Worm (Caenorhabditis elegans) whole organism, late embryonic: Measurements from ENCODE around the gene math-20.
"Not testable (repeated sequence)": the region's sequence is repeated elsewhere in the genome, so short reads cannot be mapped to it uniquely, and the experiment has no call there.

Source experiments
- C38D4.7 ChIP-seq: fragments of 200-800 bp; sonication (Bioruptor generic); optimal IDR thresholded peaks from 2 replicates; lab custom pipeline; 2018; ENCODE audit warnings: mild to moderate bottlenecking, missing genetic modification characterization, moderate library complexity, missing compliant biosample characterization
- F13H6.1 ChIP-seq: sonication (generic microtip); optimal IDR thresholded peaks from 2 replicates; lab custom pipeline; 2016; ENCODE audit warnings: missing genetic modification characterization, missing compliant biosample characterization
- Y22D7AL.16 ChIP-seq: sonication (generic microtip); optimal IDR thresholded peaks from 2 replicates; lab custom pipeline; 2016; ENCODE audit warnings: missing genetic modification characterization, missing compliant biosample characterization
- ama-1 ChIP-seq: fragments of 150-350 bp; optimal IDR thresholded peaks from 2 replicates; lab custom pipeline; 2014
- ceh-14 ChIP-seq: sonication (generic microtip); optimal IDR thresholded peaks from 2 replicates; lab custom pipeline; 2016; ENCODE audit warnings: missing genotype, missing genetic modification characterization, missing compliant biosample characterization
- ceh-18 ChIP-seq: sonication (generic microtip); optimal IDR thresholded peaks from 2 replicates; lab custom pipeline; 2016; ENCODE audit warnings: missing genetic modification characterization, missing compliant biosample characterization
- ceh-19 ChIP-seq: fragments of 200-800 bp; sonication (Bioruptor generic); optimal IDR thresholded peaks from 2 replicates; lab custom pipeline; 2018; ENCODE audit warnings: mild to moderate bottlenecking, missing genetic modification characterization, missing compliant biosample characterization
- ceh-24 ChIP-seq: sonication (generic microtip); optimal IDR thresholded peaks from 2 replicates; lab custom pipeline; 2016; ENCODE audit warnings: mild to moderate bottlenecking, missing genetic modification characterization, missing compliant biosample characterization
- ceh-30 ChIP-seq: fragments of 150-350 bp; optimal IDR thresholded peaks from 2 replicates; lab custom pipeline; 2014; ENCODE audit warnings: missing biosample characterization, missing genetic modification characterization
- ceh-34 ChIP-seq: sonication (generic microtip); optimal IDR thresholded peaks from 2 replicates; lab custom pipeline; 2016; ENCODE audit warnings: mild to moderate bottlenecking, missing genetic modification characterization, missing compliant biosample characterization
- ceh-45 ChIP-seq: fragments of 200-800 bp; sonication (Bioruptor generic); IDR thresholded peaks from 2 replicates; pipeline ENCODE4 v1.3.6; 2022; ENCODE audit warnings: missing genetic modification reagents, missing genetic modification characterization, missing compliant biosample characterization
- ceh-48 ChIP-seq: sonication (generic microtip); optimal IDR thresholded peaks from 2 replicates; lab custom pipeline; 2016; ENCODE audit warnings: missing genetic modification characterization, inconsistent platforms, missing compliant biosample characterization
- ceh-6 ChIP-seq: fragments of 200-800 bp; sonication (Bioruptor generic); optimal IDR thresholded peaks from 2 replicates; lab custom pipeline; 2018; ENCODE audit warnings: mild to moderate bottlenecking, missing genetic modification characterization, missing compliant biosample characterization
- ceh-9 ChIP-seq: sonication (generic microtip); optimal IDR thresholded peaks from 2 replicates; lab custom pipeline; 2016; ENCODE audit warnings: mild to moderate bottlenecking, missing genetic modification characterization, inconsistent platforms, missing compliant biosample characterization
- dve-1 ChIP-seq: sonication (generic microtip); optimal IDR thresholded peaks from 2 replicates; lab custom pipeline; 2017; ENCODE audit warnings: antibody characterized with exemption, mild to moderate bottlenecking, missing genetic modification characterization, missing compliant biosample characterization
- fax-1 ChIP-seq: sonication (generic microtip); optimal IDR thresholded peaks from 2 replicates; lab custom pipeline; 2016; ENCODE audit warnings: missing genotype, missing genetic modification characterization, missing compliant biosample characterization
- fkh-6 ChIP-seq: sonication (generic microtip); optimal IDR thresholded peaks from 2 replicates; lab custom pipeline; 2016; ENCODE audit warnings: missing genetic modification characterization, missing compliant biosample characterization
- hlh-13 ChIP-seq: fragments of 200-800 bp; sonication (Bioruptor generic); optimal IDR thresholded peaks from 2 replicates; lab custom pipeline; 2018; ENCODE audit warnings: mild to moderate bottlenecking, missing genetic modification characterization, missing compliant biosample characterization
- hlh-15 ChIP-seq: sonication (generic microtip); optimal IDR thresholded peaks from 2 replicates; lab custom pipeline; 2016; ENCODE audit warnings: missing genetic modification characterization, missing compliant biosample characterization
- lim-6 ChIP-seq: sonication (generic microtip); optimal IDR thresholded peaks from 2 replicates; lab custom pipeline; 2016; ENCODE audit warnings: missing genetic modification characterization, missing compliant biosample characterization
- lin-11 ChIP-seq: fragments of 200-800 bp; sonication (Bioruptor generic); optimal IDR thresholded peaks from 2 replicates; lab custom pipeline; 2018; ENCODE audit warnings: mild to moderate bottlenecking, missing genetic modification characterization, missing compliant biosample characterization
- madf-2 ChIP-seq: sonication (generic microtip); optimal IDR thresholded peaks from 2 replicates; lab custom pipeline; 2017; ENCODE audit warnings: missing genetic modification characterization, missing compliant biosample characterization
- mec-3 ChIP-seq: sonication (generic microtip); optimal IDR thresholded peaks from 2 replicates; lab custom pipeline; 2016; ENCODE audit warnings: borderline replicate concordance, missing genetic modification characterization, missing compliant biosample characterization
- nfya-1 ChIP-seq: sonication (generic microtip); optimal IDR thresholded peaks from 2 replicates; lab custom pipeline; 2017; ENCODE audit warnings: missing genetic modification characterization, mild to moderate bottlenecking, missing compliant biosample characterization, antibody characterized with exemption, moderate library complexity
- nhr-11 ChIP-seq: fragments of 150-350 bp; optimal IDR thresholded peaks from 2 replicates; lab custom pipeline; 2014; ENCODE audit warnings: missing biosample characterization, missing genetic modification characterization
- nhr-232 ChIP-seq: sonication (generic microtip); optimal IDR thresholded peaks from 2 replicates; lab custom pipeline; 2016; ENCODE audit warnings: missing genetic modification characterization, missing compliant biosample characterization
- odd-2 ChIP-seq: sonication (generic microtip); optimal IDR thresholded peaks from 2 replicates; lab custom pipeline; 2017; ENCODE audit warnings: antibody characterized with exemption, mild to moderate bottlenecking, missing genetic modification characterization, missing compliant biosample characterization
- pat-9 ChIP-seq: fragments of 200-800 bp; sonication (Bioruptor generic); optimal IDR thresholded peaks from 2 replicates; lab custom pipeline; 2018; ENCODE audit warnings: mild to moderate bottlenecking, missing genetic modification characterization, moderate library complexity, missing compliant biosample characterization
- pax-1 ChIP-seq: fragments of 150-350 bp; optimal IDR thresholded peaks from 2 replicates; lab custom pipeline; 2014; ENCODE audit warnings: missing biosample characterization, missing genetic modification characterization
- ref-2 ChIP-seq: sonication (generic microtip); optimal IDR thresholded peaks from 2 replicates; lab custom pipeline; 2016; ENCODE audit warnings: missing genetic modification characterization, missing compliant biosample characterization
- rnt-1 ChIP-seq: sonication (generic microtip); optimal IDR thresholded peaks from 2 replicates; lab custom pipeline; 2016; ENCODE audit warnings: missing genetic modification characterization, missing compliant biosample characterization
- sdc-2 ChIP-seq: sonication (generic microtip); optimal IDR thresholded peaks from 2 replicates; lab custom pipeline; 2016; ENCODE audit warnings: missing genotype, missing genetic modification characterization, missing compliant biosample characterization
- sox-4 ChIP-seq: sonication (generic microtip); optimal IDR thresholded peaks from 2 replicates; lab custom pipeline; 2017; ENCODE audit warnings: mild to moderate bottlenecking, missing genetic modification characterization, inconsistent platforms, missing compliant biosample characterization
- tbx-2 ChIP-seq: sonication (generic microtip); optimal IDR thresholded peaks from 2 replicates; lab custom pipeline; 2016; ENCODE audit warnings: missing genetic modification characterization, missing compliant biosample characterization
- zip-5 ChIP-seq: sonication (generic microtip); optimal IDR thresholded peaks from 2 replicates; lab custom pipeline; 2016; ENCODE audit warnings: missing genetic modification characterization, missing compliant biosample characterization
- ztf-16 ChIP-seq: sonication (generic microtip); optimal IDR thresholded peaks from 2 replicates; lab custom pipeline; 2017; ENCODE audit warnings: missing genetic modification characterization, missing compliant biosample characterization

The math-20 gene

ce11 chrII:2032282-2032681, 35.9 kb downstream of the math-20 start, which contains the start of gene btb-4:
Gene btb-4, plus strand, starts transcription at chrII:2032316.
- TF ChIP-seq ref-2 (tag; lab: Kevin White, UChicago); lin-11 (tag; lab: Kevin White, UChicago); pat-9: not testable (repeated sequence)

ce11 chrII:2033286-2033685, 36.9 kb downstream of the math-20 start, which contains the start of gene F59H6.14:
Gene F59H6.14, plus strand, starts transcription at chrII:2033586.
- TF ChIP-seq sdc-2 (tag; lab: Kevin White, UChicago): no peak
- no peak for TF ChIP-seq tbx-2 (tag; lab: Kevin White, UChicago)
- no peak for TF ChIP-seq nfya-1 (tag; lab: Kevin White, UChicago)
- TF ChIP-seq zip-5: no peak
- TF ChIP-seq pat-9: no peak
- TF ChIP-seq ceh-30 (tag; lab: Kevin White, UChicago): no peak
- no peak for TF ChIP-seq hlh-15 (tag; lab: Kevin White, UChicago)
- no peak for TF ChIP-seq ceh-6 (GFP tag; lab: Kevin White, UChicago)
- no peak for TF ChIP-seq lim-6 (tag; lab: Kevin White, UChicago)
- TF ChIP-seq ceh-34: no peak
- no peak for TF ChIP-seq madf-2
- TF ChIP-seq sox-4 (tag; lab: Kevin White, UChicago): no peak
- no peak for TF ChIP-seq ceh-48 (tag; lab: Kevin White, UChicago)
- no peak for TF ChIP-seq ceh-14
- TF ChIP-seq F13H6.1: no peak
- TF ChIP-seq rnt-1: no peak
- TF ChIP-seq fax-1: no peak
- TF ChIP-seq ceh-19 (GFP tag; lab: Kevin White, UChicago): no peak
- TF ChIP-seq C38D4.7 (GFP tag; lab: Kevin White, UChicago): no peak

DNA sequence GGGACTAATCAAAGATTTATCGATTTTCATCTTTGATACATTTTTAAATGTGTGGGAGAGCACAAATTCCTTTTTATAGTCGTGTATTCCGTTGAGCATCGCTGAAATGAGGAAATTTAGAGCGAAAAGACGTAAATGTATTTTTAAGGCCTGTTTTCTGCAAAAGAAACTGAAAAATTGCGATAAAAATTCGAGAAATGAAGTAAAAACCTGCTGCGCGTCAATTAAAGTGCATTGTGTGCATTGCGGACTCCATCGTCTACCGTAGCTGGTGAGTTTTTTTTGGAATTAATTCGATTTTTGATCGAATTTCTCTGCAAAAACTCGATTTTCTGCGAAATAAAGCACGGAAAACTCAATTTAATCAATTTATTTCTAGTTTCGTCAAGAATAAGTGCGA, 43.0 kb downstream of the math-20 start, which contains the start of gene bath-19:
bath-19 (minus strand) TSS at position 101 of the 400 bp plus-strand sequence.
- TF ChIP-seq lim-6 (tag; lab: Kevin White, UChicago) (no peak), ceh-6 (GFP tag; lab: Kevin White, UChicago) (no peak), nhr-11 (tag; lab: Kevin White, UChicago) (no peak)

DNA sequence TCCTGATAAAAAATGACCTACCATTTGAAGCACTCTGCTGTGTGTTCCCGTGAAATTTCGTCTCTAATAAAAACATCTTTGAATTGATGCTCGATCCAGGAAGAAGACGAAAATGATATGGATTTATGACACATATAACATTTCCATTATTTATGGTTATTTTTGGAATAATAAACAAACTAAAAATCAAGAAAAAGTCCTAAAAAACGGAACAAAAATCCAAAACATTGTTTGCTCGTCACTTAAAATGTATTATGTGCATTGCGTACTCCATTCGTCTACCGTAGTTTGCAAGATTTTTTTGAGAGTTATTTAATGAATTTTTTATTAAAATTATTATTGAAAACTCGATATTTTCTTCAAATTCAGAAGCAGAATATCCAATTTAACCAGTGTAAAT, 46.1 kb downstream of the math-20 start, which contains the start of gene bath-20:
bath-20 (minus strand) TSS at position 101 of the 400 bp plus-strand sequence.
- TF ChIP-seq nhr-11 (tag; lab: Kevin White, UChicago) (no peak), pax-1 (no peak), ceh-9 (tag; lab: Kevin White, UChicago) (no peak), Y22D7AL.16 (tag; lab: Kevin White, UChicago) (no peak), dve-1 (tag; lab: Kevin White, UChicago) (no peak), odd-2 (tag; lab: Kevin White, UChicago) (no peak), ceh-45 (GFP tag; lab: Robert Waterston, UW) (no peak), tbx-2 (tag; lab: Kevin White, UChicago) (no peak), lim-6 (tag; lab: Kevin White, UChicago) (no peak), ceh-18 (tag; lab: Kevin White, UChicago) (no peak), hlh-13 (no peak), ceh-24 (tag; lab: Kevin White, UChicago) (no peak), ztf-16 (tag; lab: Kevin White, UChicago) (no peak), nhr-232 (no peak), fkh-6 (tag; lab: Kevin White, UChicago) (no peak), mec-3 (tag; lab: Kevin White, UChicago) (no peak), ama-1 (lab: Kevin White, UChicago) (no peak), C38D4.7 (GFP tag; lab: Kevin White, UChicago) (no peak), rnt-1 (no peak)
- TF ChIP-seq, all 69 proteins: peak for 0
